Worm (Caenorhabditis elegans) whole organism, L4/young adult: Measurements from ENCODE around the gene nhr-119.

Source experiments
- dao-5 ChIP-seq: sonication (generic microtip); optimal IDR thresholded peaks from 2 replicates; lab custom pipeline; 2016; ENCODE audit warnings: missing genotype, missing genetic modification characterization, moderate library complexity, missing compliant biosample characterization
- him-1 ChIP-seq: sonication (generic microtip); optimal IDR thresholded peaks from 2 replicates; lab custom pipeline; 2016; ENCODE audit warnings: missing genotype, missing genetic modification reagents, missing genetic modification characterization, missing compliant biosample characterization

- TF ChIP-seq dao-5 (tag; lab: Kevin White, UChicago) (no peak), him-1 (tag; lab: Kevin White, UChicago) (no peak)
These were observed 7.3 kb upstream of the nhr-119 start, which contains the start of gene K12H6.12 for ce11 chrII:2807674-2808206.
